Worm (Caenorhabditis elegans) whole organism, L4/young adult: ENCODE data around the gene C13C4.6.

Experiments
- dao-5 ChIP-seq: sonication (generic microtip); optimal IDR thresholded peaks from 2 replicates; lab custom pipeline; 2016; ENCODE audit warnings: missing genotype, missing genetic modification characterization, moderate library complexity, missing compliant biosample characterization
- him-1 ChIP-seq: sonication (generic microtip); optimal IDR thresholded peaks from 2 replicates; lab custom pipeline; 2016; ENCODE audit warnings: missing genotype, missing genetic modification reagents, missing genetic modification characterization, missing compliant biosample characterization

- no peak for TF ChIP-seq dao-5 (tag; lab: Kevin White, UChicago)
- no peak for TF ChIP-seq him-1 (tag; lab: Kevin White, UChicago)
Observed at ce11 chrV:12154554-12154953, 33.2 kb downstream of the C13C4.6 start, which contains the start of gene C27A7.9.
